Worm (Caenorhabditis elegans): ENCODE results near the gene irld-40.

ce11 chrV:1618760-1619159 lies 43.6 kb upstream of the irld-40 start, which contains the start of gene nhr-179:
- no peak for TF ChIP-seq ceh-36 (tag; optimal IDR thresholded peaks at IDR 0.05)
- TF ChIP-seq ets-7 (tag; optimal IDR thresholded peaks at IDR 0.05) = no peak
- TF ChIP-seq ama-1 (optimal IDR thresholded peaks at IDR 0.05) = no peak
- TF ChIP-seq hmbx-1 (tag; optimal IDR thresholded peaks at IDR 0.05) = no peak
- no peak for TF ChIP-seq tra-4 (tag; optimal IDR thresholded peaks at IDR 0.05)
- no peak for TF ChIP-seq tbx-37 (GFP tag; conservative IDR thresholded peaks at IDR 0.05)
- no peak for TF ChIP-seq hmg-4 (GFP tag; optimal IDR thresholded peaks at IDR 0.05)

Measured in whole organism, early embryonic.